Worm (Caenorhabditis elegans) whole organism, L3 larva: ENCODE measurements around the gene F47B8.10.

Source experiments
- R02D3.7 ChIP-seq: fragments of 150-350 bp; optimal IDR thresholded peaks from 2 replicates; lab custom pipeline; 2014; ENCODE audit warnings: missing biosample characterization, missing genetic modification characterization
- ama-1 ChIP-seq: fragments of 150-350 bp; optimal IDR thresholded peaks from 2 replicates; lab custom pipeline; 2018
- ceh-28 ChIP-seq: fragments of 150-350 bp; optimal IDR thresholded peaks from 2 replicates; lab custom pipeline; 2014; ENCODE audit warnings: missing biosample characterization, missing genetic modification reagents, missing genetic modification characterization
- daf-12 ChIP-seq: fragments of 150-350 bp; optimal IDR thresholded peaks from 2 replicates; lab custom pipeline; 2014; ENCODE audit warnings: missing biosample characterization, missing genetic modification reagents, missing genetic modification characterization
- egl-5 ChIP-seq: fragments of 150-350 bp; optimal IDR thresholded peaks from 2 replicates; lab custom pipeline; 2017; ENCODE audit warnings: missing biosample characterization, missing genetic modification reagents, missing genetic modification characterization, inconsistent platforms
- elt-1 ChIP-seq: fragments of 150-350 bp; optimal IDR thresholded peaks from 2 replicates; lab custom pipeline; 2014; ENCODE audit warnings: missing biosample characterization, missing genetic modification characterization
- elt-2 ChIP-seq: sonication (generic microtip); optimal IDR thresholded peaks from 2 replicates; lab custom pipeline; 2016; ENCODE audit warnings: missing genetic modification reagents, mild to moderate bottlenecking, missing genetic modification characterization, missing compliant biosample characterization
- elt-3 ChIP-seq, 3 experiments: fragments of 150-350 bp in 1 of 3; sonication (generic microtip) in 2 of 3; optimal IDR thresholded peaks; 2 replicates in 2 of 3; 4 replicates in 1 of 3; lab custom pipeline; 2014 to 2017; ENCODE audit warnings: missing biosample characterization in 3 of 3, missing genetic modification characterization in 3 of 3
- eor-1 ChIP-seq, 2 experiments: fragments of 150-350 bp; optimal IDR thresholded peaks; 2 replicates each; lab custom pipeline; 2014 to 2018; ENCODE audit warnings: missing biosample characterization in 2 of 2, missing genetic modification characterization in 2 of 2
- hmg-11 ChIP-seq: sonication (generic microtip); optimal IDR thresholded peaks from 2 replicates; lab custom pipeline; 2016; ENCODE audit warnings: missing genetic modification characterization, missing compliant biosample characterization
- lin-15B ChIP-seq: fragments of 150-350 bp; optimal IDR thresholded peaks from 2 replicates; lab custom pipeline; 2014; ENCODE audit warnings: missing biosample characterization, missing genetic modification characterization
- lin-39 ChIP-seq: fragments of 150-350 bp; optimal IDR thresholded peaks from 2 replicates; lab custom pipeline; 2018; ENCODE audit warnings: missing biosample characterization, missing genetic modification reagents, missing genetic modification characterization
- lsy-12 ChIP-seq: sonication (generic microtip); optimal IDR thresholded peaks from 2 replicates; lab custom pipeline; 2016; ENCODE audit warnings: mild to moderate bottlenecking, missing genetic modification characterization, missing compliant biosample characterization
- nfya-1 ChIP-seq: sonication (generic microtip); optimal IDR thresholded peaks from 2 replicates; lab custom pipeline; 2017; ENCODE audit warnings: missing genetic modification characterization, mild to moderate bottlenecking, missing compliant biosample characterization, antibody characterized with exemption, moderate library complexity; ENCODE audit not compliant: insufficient read depth
- nhr-11 ChIP-seq: fragments of 150-350 bp; optimal IDR thresholded peaks from 2 replicates; lab custom pipeline; 2014; ENCODE audit warnings: missing biosample characterization, missing genetic modification characterization
- nhr-23 ChIP-seq: fragments of 150-350 bp; optimal IDR thresholded peaks from 2 replicates; lab custom pipeline; 2014; ENCODE audit warnings: missing biosample characterization, missing genetic modification reagents, missing genetic modification characterization
- nhr-25 ChIP-seq: sonication (generic microtip); optimal IDR thresholded peaks from 2 replicates; lab custom pipeline; 2017; ENCODE audit warnings: missing biosample characterization, missing genetic modification characterization
- nhr-43 ChIP-seq: sonication (generic microtip); optimal IDR thresholded peaks from 2 replicates; lab custom pipeline; 2016; ENCODE audit warnings: mild to moderate bottlenecking, missing genetic modification characterization, missing compliant biosample characterization; ENCODE audit not compliant: poor library complexity, severe bottlenecking
- nhr-67 ChIP-seq: fragments of 150-350 bp; optimal IDR thresholded peaks from 2 replicates; lab custom pipeline; 2014; ENCODE audit warnings: missing biosample characterization, missing genetic modification characterization
- nhr-76 ChIP-seq: fragments of 150-350 bp; sonication (generic microtip); optimal IDR thresholded peaks from 5 replicates; lab custom pipeline; 2014; ENCODE audit warnings: missing biosample characterization, missing genetic modification characterization
- pha-4 ChIP-seq: fragments of 150-350 bp; optimal IDR thresholded peaks from 2 replicates; lab custom pipeline; 2014; ENCODE audit warnings: missing biosample characterization, missing genetic modification reagents, missing genetic modification characterization
- pqm-1 ChIP-seq: fragments of 150-350 bp; optimal IDR thresholded peaks from 2 replicates; lab custom pipeline; 2017; ENCODE audit warnings: missing biosample characterization, missing genetic modification characterization, inconsistent platforms
- sea-2 ChIP-seq: fragments of 150-350 bp; sonication (generic microtip); optimal IDR thresholded peaks from 4 replicates; lab custom pipeline; 2014; ENCODE audit warnings: missing biosample characterization, missing genetic modification reagents, missing genetic modification characterization
- skn-1 ChIP-seq: fragments of 150-350 bp; optimal IDR thresholded peaks from 2 replicates; lab custom pipeline; 2014; ENCODE audit warnings: missing biosample characterization, missing genetic modification characterization
- snpc-4 ChIP-seq: fragments of 150-350 bp; optimal IDR thresholded peaks from 2 replicates; lab custom pipeline; 2014; ENCODE audit warnings: missing biosample characterization, missing genetic modification characterization
- tbx-2 ChIP-seq: sonication (generic microtip); optimal IDR thresholded peaks from 2 replicates; lab custom pipeline; 2016; ENCODE audit warnings: mild to moderate bottlenecking, missing genetic modification characterization, missing compliant biosample characterization
- unc-39 ChIP-seq: sonication (generic microtip); optimal IDR thresholded peaks from 4 replicates; lab custom pipeline; 2017; ENCODE audit warnings: missing biosample characterization, missing genetic modification characterization
- unc-62 ChIP-seq: fragments of 150-350 bp; sonication (generic microtip); optimal IDR thresholded peaks from 4 replicates; lab custom pipeline; 2014; ENCODE audit warnings: missing biosample characterization, missing genetic modification reagents, missing genetic modification characterization
- ztf-11 ChIP-seq: fragments of 150-350 bp; optimal IDR thresholded peaks from 2 replicates; lab custom pipeline; 2014; ENCODE audit warnings: missing biosample characterization, missing genetic modification characterization
- ztf-4 ChIP-seq: fragments of 150-350 bp; optimal IDR thresholded peaks from 2 replicates; lab custom pipeline; 2014; ENCODE audit warnings: missing biosample characterization, missing genetic modification characterization

The F47B8.10 gene

ce11 chrV:14320730-14321319 lies 20.9 kb upstream of the F47B8.10 start:
- no peak for TF ChIP-seq eor-1 (tag; optimal IDR thresholded peaks at IDR 0.05; lab: Kevin White, UChicago)
- no peak for TF ChIP-seq hmg-11 (tag; lab: Kevin White, UChicago)
- TF ChIP-seq R02D3.7 (tag; lab: Kevin White, UChicago): no peak
- no peak for TF ChIP-seq ztf-4 (tag; lab: Kevin White, UChicago)
- no peak for TF ChIP-seq skn-1 (tag; lab: Kevin White, UChicago)
- no peak for TF ChIP-seq ceh-28 (tag; lab: Kevin White, UChicago)
- no peak for TF ChIP-seq lin-39 (tag; lab: Kevin White, UChicago)
- no peak for TF ChIP-seq ztf-11 (tag; lab: Kevin White, UChicago)
- TF ChIP-seq daf-12 (tag; lab: Kevin White, UChicago): no peak
- TF ChIP-seq sea-2 (GFP tag; lab: Kevin White, UChicago): no peak
- no peak for TF ChIP-seq nhr-67 (tag; lab: Kevin White, UChicago)
- TF ChIP-seq tbx-2 (tag; lab: Kevin White, UChicago): no peak
- TF ChIP-seq nhr-23 (tag; lab: Kevin White, UChicago): no peak
- TF ChIP-seq lsy-12 (tag; lab: Kevin White, UChicago): no peak
- no peak for TF ChIP-seq pqm-1 (tag; lab: Kevin White, UChicago)
- TF ChIP-seq nhr-76 (tag; lab: Kevin White, UChicago): no peak
- no peak for TF ChIP-seq unc-62 (GFP tag; lab: Kevin White, UChicago)

ce11 chrV:14322743-14323142 lies 19.0 kb upstream of the F47B8.10 start, which contains the start of gene F47B8.3:
TSS of gene F47B8.3 (minus strand) at chrV:14323003.
- TF ChIP-seq egl-5 (tag; lab: Kevin White, UChicago) (peak; percentile 27), unc-39 (tag; lab: Kevin White, UChicago) (no peak), nhr-43 (no peak), lin-15B (tag; lab: Kevin White, UChicago) (peak; percentile 15), nhr-25 (tag; lab: Kevin White, UChicago) (peak; percentile 45), pha-4 (tag; lab: Kevin White, UChicago) (peak; percentile 63), nhr-23 (tag; lab: Kevin White, UChicago) (peak; percentile 6), nfya-1 (tag; lab: Kevin White, UChicago) (peak; percentile 69), hmg-11 (tag; lab: Kevin White, UChicago) (peak; percentile 43), sea-2 (GFP tag; lab: Kevin White, UChicago) (no peak), ztf-11 (tag; lab: Kevin White, UChicago) (no peak), skn-1 (tag; lab: Kevin White, UChicago) (peak; percentile 14), nhr-11 (no peak), snpc-4 (tag; lab: Kevin White, UChicago) (peak; percentile 17), ama-1 (lab: Kevin White, UChicago) (peak; percentile 5)

- TF ChIP-seq elt-2 (tag; lab: Kevin White, UChicago) (peak; percentile 69), skn-1 (tag; lab: Kevin White, UChicago) (no peak), pqm-1 (tag; lab: Kevin White, UChicago) (peak; percentile 59), elt-1 (tag; lab: Kevin White, UChicago) (no peak), pha-4 (tag; lab: Kevin White, UChicago) (peak; percentile 90)
These were observed 17.0 kb upstream of the F47B8.10 start, which contains the start of the genes F47B8.4 and F47B8.18 for ce11 chrV:14324502-14325467. TSS of gene F47B8.4 (minus strand) at chrV:14324673. TSS of gene F47B8.18 (minus strand) at chrV:14325464.

- no peak for TF ChIP-seq pha-4 (tag; lab: Kevin White, UChicago)
- no peak for TF ChIP-seq lin-39 (tag; lab: Kevin White, UChicago)
- no peak for TF ChIP-seq sea-2 (GFP tag; lab: Kevin White, UChicago)
- no peak for TF ChIP-seq daf-12 (tag; lab: Kevin White, UChicago)
- no peak for TF ChIP-seq ztf-4 (tag; lab: Kevin White, UChicago)
- TF ChIP-seq elt-3 (tag; optimal IDR thresholded peaks at IDR 0.05; lab: Kevin White, UChicago): no peak
These were observed 14.0 kb upstream of the F47B8.10 start, which contains the start of gene F47B8.5 for ce11 chrV:14327776-14328175. TSS of gene F47B8.5 (minus strand) at chrV:14327876.
